Worm (Caenorhabditis elegans) whole organism, midembryonic: ENCODE measurements around the gene rfl-1.

Experiments used
- T22C8.4 ChIP-seq: fragments of 200-800 bp; sonication (Bioruptor generic); IDR thresholded peaks from 2 replicates; pipeline ENCODE4 v1.3.6; 2022; ENCODE audit warnings: missing genetic modification characterization, missing compliant biosample characterization
- cog-1 ChIP-seq: sonication (generic microtip); optimal IDR thresholded peaks from 2 replicates; lab custom pipeline; 2016; ENCODE audit warnings: missing genetic modification characterization, missing compliant biosample characterization
- flt-1 ChIP-seq: fragments of 200-800 bp; sonication (Bioruptor generic); IDR thresholded peaks from 2 replicates; pipeline ENCODE4 v1.3.6; 2022; ENCODE audit warnings: missing genetic modification characterization, missing compliant biosample characterization
- klf-2 ChIP-seq: fragments of 200-800 bp; sonication (Bioruptor generic); conservative IDR thresholded peaks from 2 replicates; pipeline ENCODE4 v1.3.6; 2022; ENCODE audit warnings: missing genetic modification reagents, missing genetic modification characterization, missing compliant biosample characterization
- med-1 ChIP-seq: sonication (generic microtip); optimal IDR thresholded peaks from 2 replicates; lab custom pipeline; 2017; ENCODE audit warnings: missing genetic modification characterization, mild to moderate bottlenecking, missing compliant biosample characterization, antibody characterized with exemption, missing genetic modification reagents; ENCODE audit not compliant: insufficient read depth
- ref-1 ChIP-seq: fragments of 200-800 bp; sonication (Bioruptor generic); conservative IDR thresholded peaks from 2 replicates; pipeline ENCODE4 v1.3.6; 2022; ENCODE audit warnings: missing genetic modification reagents, missing genetic modification characterization, missing compliant biosample characterization
- tab-1 ChIP-seq: fragments of 200-800 bp; sonication (Bioruptor generic); IDR thresholded peaks from 2 replicates; pipeline ENCODE4 v1.3.6; 2022; ENCODE audit warnings: missing genetic modification characterization, missing compliant biosample characterization
- ztf-23 ChIP-seq: fragments of 200-800 bp; sonication (Bioruptor generic); IDR thresholded peaks from 2 replicates; pipeline ENCODE4 v1.3.6; 2022; ENCODE audit warnings: missing genetic modification reagents, missing genetic modification characterization, missing compliant biosample characterization
- ztf-29 ChIP-seq: fragments of 200-800 bp; sonication (Bioruptor generic); IDR thresholded peaks from 2 replicates; pipeline ENCODE4 v1.3.6; 2022; ENCODE audit warnings: missing genetic modification reagents, missing genetic modification characterization, missing compliant biosample characterization

Gene rfl-1

DNA sequence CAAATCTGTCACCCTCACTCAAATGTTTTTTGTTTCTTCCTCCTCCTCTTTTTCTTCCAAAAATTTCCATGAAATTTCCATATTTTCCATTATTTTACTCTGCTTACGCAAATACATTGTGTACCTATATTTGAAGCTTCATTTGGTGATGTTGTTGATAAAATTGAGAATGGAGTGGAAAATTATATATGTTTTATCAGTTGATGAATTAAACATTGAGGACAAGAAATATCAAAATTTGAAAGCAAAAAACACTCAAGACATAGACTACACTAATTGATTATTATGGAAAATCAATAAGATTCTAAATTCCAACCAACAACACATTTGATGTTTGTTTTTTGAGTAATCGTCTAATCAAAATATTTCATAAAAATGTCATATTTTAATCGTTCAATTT lies 31.8 kb upstream of the rfl-1 start:
- TF ChIP-seq flt-1 = no peak
- no peak for TF ChIP-seq tab-1 (GFP tag; lab: Robert Waterston, UW)
- no peak for TF ChIP-seq ref-1 (GFP tag; lab: Robert Waterston, UW)
- no peak for TF ChIP-seq ztf-23 (GFP tag; lab: Robert Waterston, UW)
- no peak for TF ChIP-seq ztf-29 (GFP tag; lab: Robert Waterston, UW)
- no peak for TF ChIP-seq med-1 (GFP tag; lab: Kevin White, UChicago)
- no peak for TF ChIP-seq T22C8.4 (GFP tag; lab: Robert Waterston, UW)
- TF ChIP-seq klf-2 (GFP tag; lab: Robert Waterston, UW) = no peak
- TF ChIP-seq cog-1 (tag; lab: Kevin White, UChicago) = no peak

DNA sequence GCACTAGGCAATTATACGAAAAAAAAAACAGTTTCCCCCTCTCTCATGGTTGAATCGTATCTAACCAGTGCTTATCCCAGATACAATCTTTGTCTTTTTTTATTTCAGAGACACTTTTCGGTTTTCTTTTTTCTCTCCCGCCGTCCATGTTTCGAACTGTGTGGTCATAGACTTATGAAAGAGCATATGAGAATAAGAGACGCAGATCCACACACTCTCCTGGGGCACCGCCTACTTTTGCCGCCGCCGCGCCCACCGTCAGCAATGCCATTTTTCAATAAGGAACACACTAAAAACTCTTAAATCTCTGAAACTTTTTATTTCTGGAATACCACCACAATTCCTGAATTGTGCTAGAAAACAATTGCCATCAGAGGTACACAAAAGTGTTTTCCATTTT lies 31.1 kb upstream of the rfl-1 start, which contains the start of gene prk-1:
TSS of gene prk-1 (plus strand) at position 269 of the 400 bp plus-strand sequence.
- no peak for TF ChIP-seq ztf-23 (GFP tag; lab: Robert Waterston, UW)
- TF ChIP-seq tab-1 (GFP tag; lab: Robert Waterston, UW) = no peak
- no peak for TF ChIP-seq med-1 (GFP tag; lab: Kevin White, UChicago)
- TF ChIP-seq ztf-29 (GFP tag; lab: Robert Waterston, UW) = no peak
- TF ChIP-seq flt-1 = no peak
- no peak for TF ChIP-seq ref-1 (GFP tag; lab: Robert Waterston, UW)
- no peak for TF ChIP-seq T22C8.4 (GFP tag; lab: Robert Waterston, UW)
- TF ChIP-seq klf-2 (GFP tag; lab: Robert Waterston, UW) = no peak
- TF ChIP-seq cog-1 (tag; lab: Kevin White, UChicago) = no peak

DNA sequence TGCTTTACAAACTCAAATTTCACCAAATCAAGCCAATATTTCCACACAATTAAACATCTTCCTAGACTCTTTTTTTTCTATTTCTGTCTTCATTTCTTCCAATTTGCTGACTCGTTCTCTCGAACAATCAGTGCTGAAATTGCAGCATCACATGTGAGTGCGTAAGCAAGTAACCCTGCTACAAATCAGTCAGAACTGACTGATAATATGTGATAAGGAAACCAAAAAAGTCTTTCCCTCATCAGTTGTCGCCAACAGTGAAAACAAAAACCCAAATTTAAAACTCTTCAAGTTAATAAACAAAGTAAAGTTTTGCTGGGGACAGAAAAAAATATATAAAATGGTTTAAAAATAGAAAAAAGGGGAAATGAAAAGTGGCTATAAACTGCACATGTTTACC lies 29.5 kb upstream of the rfl-1 start:
- TF ChIP-seq ref-1 (GFP tag; lab: Robert Waterston, UW) (no peak), klf-2 (GFP tag; lab: Robert Waterston, UW) (no peak), cog-1 (tag; lab: Kevin White, UChicago) (no peak), flt-1 (no peak), ztf-29 (GFP tag; lab: Robert Waterston, UW) (no peak), T22C8.4 (GFP tag; lab: Robert Waterston, UW) (no peak), med-1 (GFP tag; lab: Kevin White, UChicago) (no peak), tab-1 (GFP tag; lab: Robert Waterston, UW) (no peak)

DNA sequence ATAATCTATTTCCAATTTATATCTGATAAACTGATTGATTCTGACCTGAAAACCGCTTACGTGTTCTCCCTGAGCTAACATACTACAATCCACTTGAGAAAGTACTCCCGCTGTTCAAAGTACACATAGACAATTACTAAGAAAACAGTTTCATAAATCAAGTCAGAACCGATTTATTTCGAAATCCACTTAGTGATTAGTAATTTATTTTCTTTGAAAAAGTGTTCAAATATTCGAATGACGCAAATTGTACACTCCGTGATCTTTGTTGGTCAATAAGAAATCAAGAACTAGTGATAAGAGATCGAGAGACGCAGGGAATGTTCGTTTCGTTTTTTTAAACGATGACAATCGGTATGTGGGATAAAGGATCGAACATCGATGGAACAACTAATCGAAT lies 28.5 kb upstream of the rfl-1 start:
- TF ChIP-seq tab-1 (GFP tag; lab: Robert Waterston, UW) = no peak
- no peak for TF ChIP-seq cog-1 (tag; lab: Kevin White, UChicago)
- TF ChIP-seq ref-1 (GFP tag; lab: Robert Waterston, UW) = no peak
- no peak for TF ChIP-seq klf-2 (GFP tag; lab: Robert Waterston, UW)
- no peak for TF ChIP-seq ztf-29 (GFP tag; lab: Robert Waterston, UW)
- TF ChIP-seq med-1 (GFP tag; lab: Kevin White, UChicago) = no peak
- TF ChIP-seq flt-1 = no peak
- TF ChIP-seq T22C8.4 (GFP tag; lab: Robert Waterston, UW) = no peak
- no peak for TF ChIP-seq ztf-23 (GFP tag; lab: Robert Waterston, UW)

DNA sequence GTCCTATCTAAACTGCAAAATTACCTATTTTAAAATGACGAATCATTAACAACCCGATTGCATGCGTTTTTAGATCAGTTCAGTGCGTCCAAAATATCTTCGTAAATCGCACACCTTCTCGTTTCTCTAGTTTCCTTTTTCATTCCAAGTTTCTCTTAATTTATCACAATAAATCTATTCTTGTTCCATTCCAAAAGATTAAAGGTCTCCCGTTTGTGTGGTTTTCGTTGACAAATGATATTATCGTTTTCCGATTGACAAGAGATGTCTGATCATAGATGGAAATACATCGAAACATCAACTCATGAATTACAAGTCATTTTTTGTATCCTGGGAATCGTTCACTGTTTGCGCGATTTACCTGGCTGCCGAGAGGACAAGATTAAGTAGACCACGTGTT lies 27.8 kb upstream of the rfl-1 start:
- no peak for TF ChIP-seq tab-1 (GFP tag; lab: Robert Waterston, UW)
- no peak for TF ChIP-seq T22C8.4 (GFP tag; lab: Robert Waterston, UW)
- no peak for TF ChIP-seq cog-1 (tag; lab: Kevin White, UChicago)
- TF ChIP-seq flt-1 = no peak

DNA sequence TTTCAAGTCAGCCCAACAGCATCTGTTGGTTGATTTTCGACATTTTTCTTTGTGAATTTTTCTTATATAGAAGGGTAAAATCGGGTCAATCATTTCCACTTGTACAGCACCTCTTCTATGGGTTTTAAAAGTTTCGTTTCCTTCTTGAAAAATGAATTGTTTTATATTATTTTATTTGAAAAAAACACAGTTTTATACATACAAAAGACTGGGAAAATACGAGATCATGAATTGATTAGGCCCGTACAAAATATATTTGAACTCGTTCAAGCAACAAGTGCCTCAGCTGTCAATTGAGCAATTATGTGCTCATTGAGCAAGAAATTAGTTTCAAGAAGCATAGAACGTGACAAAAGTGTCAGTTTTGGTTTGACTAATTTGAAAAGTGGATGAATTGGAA lies 18.9 kb upstream of the rfl-1 start:
- TF ChIP-seq med-1 (GFP tag; lab: Kevin White, UChicago) (no peak), cog-1 (tag; lab: Kevin White, UChicago) (no peak), T22C8.4 (GFP tag; lab: Robert Waterston, UW) (no peak), tab-1 (GFP tag; lab: Robert Waterston, UW) (no peak), ref-1 (GFP tag; lab: Robert Waterston, UW) (no peak), ztf-29 (GFP tag; lab: Robert Waterston, UW) (no peak), ztf-23 (GFP tag; lab: Robert Waterston, UW) (no peak), flt-1 (no peak), klf-2 (GFP tag; lab: Robert Waterston, UW) (no peak)

DNA sequence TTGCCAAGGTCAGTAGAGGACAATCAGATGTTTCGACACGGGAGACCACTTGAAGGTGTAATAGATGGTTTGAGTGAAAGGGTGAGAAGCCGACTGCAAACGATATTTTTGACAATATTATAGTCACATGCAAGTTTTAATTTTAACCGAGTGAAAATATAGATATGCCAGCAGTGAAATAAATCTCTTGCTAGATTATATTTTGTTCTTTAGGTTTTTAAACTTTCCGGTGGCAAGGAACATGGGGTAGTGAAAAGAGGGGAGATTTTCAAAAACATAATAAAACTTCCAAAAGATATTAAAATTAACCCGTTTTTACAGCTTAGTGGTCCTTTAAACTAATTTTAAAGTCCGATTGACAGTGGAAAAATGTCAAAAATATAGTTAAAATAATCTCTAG lies 15.7 kb upstream of the rfl-1 start, which contains the start of gene C06E8.5:
TSS of gene C06E8.5 (minus strand) at position 101 of the 400 bp plus-strand sequence.
- TF ChIP-seq med-1 (GFP tag; lab: Kevin White, UChicago) (no peak), cog-1 (tag; lab: Kevin White, UChicago) (no peak), tab-1 (GFP tag; lab: Robert Waterston, UW) (no peak), klf-2 (GFP tag; lab: Robert Waterston, UW) (no peak), ztf-23 (GFP tag; lab: Robert Waterston, UW) (no peak), ref-1 (GFP tag; lab: Robert Waterston, UW) (no peak), ztf-29 (GFP tag; lab: Robert Waterston, UW) (no peak), T22C8.4 (GFP tag; lab: Robert Waterston, UW) (no peak), flt-1 (no peak)

DNA sequence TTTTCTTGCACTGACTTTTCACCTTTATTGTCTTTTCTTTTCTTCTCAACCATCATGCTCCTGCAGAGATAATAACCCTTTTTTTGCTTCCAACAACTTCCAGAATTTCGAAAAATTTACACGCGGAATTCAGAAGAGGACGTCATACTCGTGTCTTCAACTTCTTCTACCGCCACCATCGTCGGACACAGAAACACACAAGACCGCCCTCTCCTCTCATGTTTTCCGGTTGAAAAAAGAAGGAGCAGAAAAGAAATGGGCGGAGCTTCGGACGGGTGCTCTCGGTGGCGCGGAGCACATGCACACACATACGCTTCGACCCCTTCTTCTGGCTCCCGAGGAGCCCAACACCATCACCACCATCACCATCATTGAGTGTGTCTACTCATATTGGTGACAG lies 12.2 kb upstream of the rfl-1 start, which contains the start of gene lgc-38:
TSS of gene lgc-38 (plus strand) at position 301 of the 400 bp plus-strand sequence.
- TF ChIP-seq med-1 (GFP tag; lab: Kevin White, UChicago) (no peak), cog-1 (tag; lab: Kevin White, UChicago) (no peak), ref-1 (GFP tag; lab: Robert Waterston, UW) (no peak), klf-2 (GFP tag; lab: Robert Waterston, UW) (no peak), tab-1 (GFP tag; lab: Robert Waterston, UW) (no peak), ztf-29 (GFP tag; lab: Robert Waterston, UW) (no peak), ztf-23 (GFP tag; lab: Robert Waterston, UW) (no peak), flt-1 (no peak), T22C8.4 (GFP tag; lab: Robert Waterston, UW) (no peak)

DNA sequence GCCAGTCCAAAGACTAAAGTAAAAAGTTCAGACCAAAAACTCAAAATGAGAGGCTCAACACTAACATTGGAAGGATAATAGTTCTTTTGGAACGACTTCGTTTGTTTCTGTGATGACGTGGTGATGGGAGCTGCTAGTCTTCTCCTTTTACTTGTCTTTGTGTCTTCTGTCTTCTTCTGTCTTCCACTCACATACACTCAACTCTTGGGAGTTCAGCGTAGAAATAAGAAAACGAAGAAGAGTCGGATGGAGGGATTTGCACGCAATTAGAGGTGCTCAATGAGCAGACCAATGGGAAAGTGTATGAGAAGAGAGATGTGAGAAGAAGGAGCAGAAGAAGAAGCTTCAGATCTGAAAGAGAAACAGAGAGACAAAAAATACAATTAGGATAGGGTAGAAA lies 8.9 kb upstream of the rfl-1 start:
- TF ChIP-seq klf-2 (GFP tag; lab: Robert Waterston, UW) (no peak), flt-1 (no peak), ref-1 (GFP tag; lab: Robert Waterston, UW) (no peak), T22C8.4 (GFP tag; lab: Robert Waterston, UW) (no peak), ztf-29 (GFP tag; lab: Robert Waterston, UW) (no peak), cog-1 (tag; lab: Kevin White, UChicago) (no peak), ztf-23 (GFP tag; lab: Robert Waterston, UW) (no peak)
